Worm (Caenorhabditis elegans) whole organism, L4 larva: ENCODE data around the gene ada-2.

Experiments
- F26F4.8 ChIP-seq: fragments of 200-800 bp; sonication (Bioruptor generic); conservative IDR thresholded peaks from 2 replicates; pipeline ENCODE4 v1.3.6; 2022; ENCODE audit warnings: missing genetic modification characterization, missing compliant biosample characterization
- F44E2.7 ChIP-seq: fragments of 200-800 bp; sonication (Bioruptor generic); IDR thresholded peaks from 2 replicates; pipeline ENCODE4 v2.1.2; 2022; ENCODE audit warnings: missing genetic modification characterization, missing compliant biosample characterization
- R02D3.7 ChIP-seq: fragments of 150-350 bp; sonication (generic microtip); optimal IDR thresholded peaks from 3 replicates; lab custom pipeline; 2014; ENCODE audit warnings: missing biosample characterization, missing genetic modification characterization
- T20F7.1 ChIP-seq: fragments of 200-800 bp; sonication (Bioruptor generic); optimal IDR thresholded peaks from 2 replicates; lab custom pipeline; 2018; ENCODE audit warnings: mild to moderate bottlenecking, missing genetic modification characterization, missing compliant biosample characterization
- T26A8.4 ChIP-seq: fragments of 200-800 bp; sonication (Bioruptor generic); IDR thresholded peaks from 2 replicates; pipeline ENCODE4 v1.3.6; 2022; ENCODE audit warnings: missing genetic modification characterization, missing compliant biosample characterization
- Y48G9A.11 ChIP-seq: fragments of 200-800 bp; sonication (Bioruptor generic); IDR thresholded peaks from 2 replicates; pipeline ENCODE4 v1.3.6; 2022; ENCODE audit warnings: missing genetic modification reagents, missing genetic modification characterization, missing compliant biosample characterization
- Y5F2A.4 ChIP-seq: fragments of 200-800 bp; sonication (Bioruptor generic); optimal IDR thresholded peaks from 2 replicates; lab custom pipeline; 2018; ENCODE audit warnings: mild to moderate bottlenecking, missing genetic modification characterization, missing compliant biosample characterization
- Y75B8A.6 ChIP-seq: fragments of 200-800 bp; sonication (Bioruptor generic); IDR thresholded peaks from 2 replicates; pipeline ENCODE4 v1.3.6; 2022; ENCODE audit warnings: missing genetic modification reagents, missing genetic modification characterization, missing compliant biosample characterization
- ZK337.2 ChIP-seq: fragments of 200-800 bp; sonication (Bioruptor generic); IDR thresholded peaks from 2 replicates; pipeline ENCODE4 v1.3.6; 2022; ENCODE audit warnings: missing genetic modification reagents, missing genetic modification characterization, missing compliant biosample characterization
- aha-1 ChIP-seq: fragments of 150-350 bp; peaks from one replicate; lab custom pipeline; 2014; ENCODE audit warnings: missing biosample characterization, missing genetic modification characterization
- ceh-20 ChIP-seq: fragments of 200-800 bp; sonication (Bioruptor generic); IDR thresholded peaks from 2 replicates; pipeline ENCODE4 v1.3.6; 2022; ENCODE audit warnings: missing genetic modification reagents, missing genetic modification characterization, missing compliant biosample characterization
- ceh-28 ChIP-seq: fragments of 150-350 bp; optimal IDR thresholded peaks from 2 replicates; lab custom pipeline; 2014; ENCODE audit warnings: missing biosample characterization, missing genetic modification reagents, missing genetic modification characterization
- ceh-44 ChIP-seq: fragments of 200-800 bp; sonication (Bioruptor generic); IDR thresholded peaks from 2 replicates; pipeline ENCODE4 v1.3.6; 2022; ENCODE audit warnings: missing genetic modification reagents, missing genetic modification characterization, missing compliant biosample characterization
- ceh-62 ChIP-seq: sonication (generic microtip); optimal IDR thresholded peaks from 2 replicates; lab custom pipeline; 2017; ENCODE audit warnings: missing biosample characterization, missing genetic modification characterization
- cey-2 ChIP-seq: sonication (generic microtip); optimal IDR thresholded peaks from 3 replicates; lab custom pipeline; 2017; ENCODE audit warnings: missing genetic modification characterization, mild to moderate bottlenecking, missing compliant biosample characterization, antibody characterized with exemption, borderline replicate concordance; ENCODE audit not compliant: insufficient read depth
- ctbp-1 ChIP-seq: fragments of 200-800 bp; sonication (Bioruptor generic); IDR thresholded peaks from 2 replicates; pipeline ENCODE4 v1.3.6; 2022; ENCODE audit warnings: missing genetic modification reagents, missing genetic modification characterization, missing compliant biosample characterization
- daf-12 ChIP-seq: fragments of 150-350 bp; optimal IDR thresholded peaks from 2 replicates; lab custom pipeline; 2014; ENCODE audit warnings: missing biosample characterization, missing genetic modification reagents, missing genetic modification characterization
- daf-19 ChIP-seq: fragments of 200-800 bp; sonication (Bioruptor generic); conservative IDR thresholded peaks from 2 replicates; pipeline ENCODE4 v1.3.6; 2022; ENCODE audit warnings: missing genetic modification characterization, missing compliant biosample characterization
- dmd-6 ChIP-seq: fragments of 200-800 bp; sonication (Bioruptor generic); IDR thresholded peaks from 2 replicates; pipeline ENCODE4 v1.3.6; 2022; ENCODE audit warnings: missing genetic modification reagents, missing genetic modification characterization, missing compliant biosample characterization
- dmd-9 ChIP-seq: fragments of 200-800 bp; sonication (Bioruptor generic); IDR thresholded peaks from 2 replicates; pipeline ENCODE4 v1.3.6; 2022; ENCODE audit warnings: missing genetic modification reagents, missing genetic modification characterization, missing compliant biosample characterization
- dpl-1 ChIP-seq: fragments of 150-350 bp; optimal IDR thresholded peaks from 2 replicates; lab custom pipeline; 2014; ENCODE audit warnings: missing biosample characterization, missing genetic modification reagents, missing genetic modification characterization
- duxl-1 ChIP-seq: sonication (generic microtip); optimal IDR thresholded peaks from 2 replicates; lab custom pipeline; 2016; ENCODE audit warnings: mild to moderate bottlenecking, missing genetic modification characterization, moderate library complexity, missing compliant biosample characterization; ENCODE audit not compliant: poor library complexity
- egl-27 ChIP-seq: sonication (generic microtip); optimal IDR thresholded peaks from 3 replicates; lab custom pipeline; 2017; ENCODE audit warnings: missing biosample characterization, missing genetic modification reagents, missing genetic modification characterization
- egl-43 ChIP-seq: fragments of 200-800 bp; sonication (Bioruptor generic); IDR thresholded peaks from 2 replicates; pipeline ENCODE4 v1.3.6; 2022; ENCODE audit warnings: missing genetic modification reagents, missing genetic modification characterization, missing compliant biosample characterization
- fkh-10 ChIP-seq: fragments of 150-350 bp; optimal IDR thresholded peaks from 2 replicates; lab custom pipeline; 2014; ENCODE audit warnings: missing biosample characterization, missing genetic modification reagents, missing genetic modification characterization
- gei-8 ChIP-seq: fragments of 200-800 bp; sonication (Bioruptor generic); optimal IDR thresholded peaks from 2 replicates; lab custom pipeline; 2018; ENCODE audit warnings: mild to moderate bottlenecking, missing genetic modification characterization, missing compliant biosample characterization
- hlh-11 ChIP-seq: fragments of 200-800 bp; sonication (Bioruptor generic); optimal IDR thresholded peaks from 2 replicates; lab custom pipeline; 2018; ENCODE audit warnings: mild to moderate bottlenecking, missing genetic modification characterization, missing compliant biosample characterization
- hlh-30 ChIP-seq: sonication (generic microtip); optimal IDR thresholded peaks from 2 replicates; lab custom pipeline; 2017; ENCODE audit warnings: antibody characterized with exemption, mild to moderate bottlenecking, missing genetic modification characterization, missing compliant biosample characterization; ENCODE audit not compliant: insufficient read depth
- lin-13 ChIP-seq: fragments of 150-350 bp; optimal IDR thresholded peaks from 2 replicates; lab custom pipeline; 2014; ENCODE audit warnings: missing biosample characterization, missing genetic modification reagents, missing genetic modification characterization
- lin-15B ChIP-seq: fragments of 150-350 bp; sonication (generic microtip); optimal IDR thresholded peaks from 3 replicates; lab custom pipeline; 2014; ENCODE audit warnings: missing biosample characterization, missing genetic modification characterization
- lin-29 ChIP-seq: fragments of 200-800 bp; sonication (Bioruptor generic); IDR thresholded peaks from 2 replicates; pipeline ENCODE4 v1.3.6; 2022; ENCODE audit warnings: missing genetic modification reagents, missing genetic modification characterization, missing compliant biosample characterization
- lsy-2 ChIP-seq, 2 experiments: fragments of 150-350 bp in 1 of 2; sonication (generic microtip) in 1 of 2; optimal IDR thresholded peaks; 2 replicates each; lab custom pipeline; 2014 to 2017; ENCODE audit warnings: missing biosample characterization in 2 of 2, missing genetic modification characterization in 2 of 2
- madf-5 ChIP-seq, 2 experiments: fragments of 200-800 bp; sonication (Bioruptor generic); IDR thresholded peaks; 2 replicates each; pipeline ENCODE4 v1.3.6; 2022; ENCODE audit warnings: missing compliant biosample characterization in 2 of 2, missing genetic modification characterization in 2 of 2
- mdt-29 ChIP-seq: fragments of 200-800 bp; sonication (Bioruptor generic); IDR thresholded peaks from 2 replicates; pipeline ENCODE4 v1.3.6; 2022; ENCODE audit warnings: missing genetic modification reagents, missing genetic modification characterization, missing compliant biosample characterization
- mxl-2 ChIP-seq: fragments of 200-800 bp; sonication (Bioruptor generic); conservative IDR thresholded peaks from 2 replicates; pipeline ENCODE4 v1.3.6; 2022; ENCODE audit warnings: missing genetic modification reagents, missing genetic modification characterization, missing compliant biosample characterization
- nhr-10 ChIP-seq: fragments of 150-350 bp; optimal IDR thresholded peaks from 2 replicates; lab custom pipeline; 2014; ENCODE audit warnings: missing biosample characterization, missing genetic modification characterization
- nhr-102 ChIP-seq: sonication (generic microtip); optimal IDR thresholded peaks from 2 replicates; lab custom pipeline; 2016; ENCODE audit warnings: mild to moderate bottlenecking, missing genetic modification characterization, moderate library complexity, missing compliant biosample characterization
- nhr-28 ChIP-seq: fragments of 150-350 bp; optimal IDR thresholded peaks from 2 replicates; lab custom pipeline; 2014; ENCODE audit warnings: missing biosample characterization, missing genetic modification characterization
- nhr-42 ChIP-seq: fragments of 200-800 bp; sonication (Bioruptor generic); IDR thresholded peaks from 2 replicates; pipeline ENCODE4 v1.3.6; 2022; ENCODE audit warnings: missing genetic modification characterization, missing compliant biosample characterization
- nhr-48 ChIP-seq: sonication (generic microtip); optimal IDR thresholded peaks from 2 replicates; lab custom pipeline; 2016; ENCODE audit warnings: mild to moderate bottlenecking, missing genetic modification characterization, missing compliant biosample characterization
- pha-4 ChIP-seq, 2 experiments: fragments of 150-350 bp in 1 of 2; fragments of 200-800 bp in 1 of 2; sonication (Bioruptor generic) in 1 of 2; IDR thresholded peaks in 1 of 2; optimal IDR thresholded peaks in 1 of 2; 2 replicates each; pipeline versions ENCODE4 v1.3.6 to Lab custom; 2014 to 2022; ENCODE audit warnings: missing genetic modification characterization in 2 of 2, missing genetic modification reagents in 2 of 2, missing biosample characterization in 1 of 2, missing compliant biosample characterization in 1 of 2
- php-3 ChIP-seq: fragments of 200-800 bp; sonication (Bioruptor generic); IDR thresholded peaks from 2 replicates; pipeline ENCODE4 v1.3.6; 2022; ENCODE audit warnings: missing genetic modification reagents, missing genetic modification characterization, missing compliant biosample characterization
- saeg-2 ChIP-seq: fragments of 200-800 bp; sonication (Bioruptor generic); IDR thresholded peaks from 2 replicates; pipeline ENCODE4 v1.3.6; 2022; ENCODE audit warnings: missing genetic modification reagents, missing genetic modification characterization, missing compliant biosample characterization
- snpc-1.2 ChIP-seq: fragments of 200-800 bp; sonication (Bioruptor generic); IDR thresholded peaks from 2 replicates; pipeline ENCODE4 v1.3.6; 2022; ENCODE audit warnings: missing genetic modification reagents, missing genetic modification characterization, missing compliant biosample characterization
- spr-3 ChIP-seq: fragments of 200-800 bp; sonication (Bioruptor generic); optimal IDR thresholded peaks from 2 replicates; lab custom pipeline; 2018; ENCODE audit warnings: mild to moderate bottlenecking, missing genetic modification characterization, missing compliant biosample characterization
- tag-97 ChIP-seq: fragments of 200-800 bp; sonication (Bioruptor generic); IDR thresholded peaks from 2 replicates; pipeline ENCODE4 v1.3.6; 2022; ENCODE audit warnings: missing genetic modification characterization, missing compliant biosample characterization
- tra-1 ChIP-seq: fragments of 200-800 bp; sonication (Bioruptor generic); IDR thresholded peaks from 2 replicates; pipeline ENCODE4 v1.3.6; 2022; ENCODE audit warnings: missing genetic modification reagents, missing genetic modification characterization, missing compliant biosample characterization
- vab-7 ChIP-seq: fragments of 200-800 bp; sonication (Bioruptor generic); IDR thresholded peaks from 2 replicates; pipeline ENCODE4 v1.3.6; 2022; ENCODE audit warnings: missing genetic modification reagents, missing genetic modification characterization, missing compliant biosample characterization
- zag-1 ChIP-seq: fragments of 150-350 bp; optimal IDR thresholded peaks from 2 replicates; lab custom pipeline; 2014; ENCODE audit warnings: missing biosample characterization, missing genetic modification characterization
- zfp-2 ChIP-seq: sonication (generic microtip); optimal IDR thresholded peaks from 2 replicates; lab custom pipeline; 2016; ENCODE audit warnings: mild to moderate bottlenecking, missing genetic modification characterization, missing compliant biosample characterization
- zfp-3 ChIP-seq: fragments of 200-800 bp; sonication (Bioruptor generic); conservative IDR thresholded peaks from 2 replicates; pipeline ENCODE4 v1.3.6; 2022; ENCODE audit warnings: missing genetic modification reagents, missing genetic modification characterization, missing compliant biosample characterization

ada-2 gene

DNA sequence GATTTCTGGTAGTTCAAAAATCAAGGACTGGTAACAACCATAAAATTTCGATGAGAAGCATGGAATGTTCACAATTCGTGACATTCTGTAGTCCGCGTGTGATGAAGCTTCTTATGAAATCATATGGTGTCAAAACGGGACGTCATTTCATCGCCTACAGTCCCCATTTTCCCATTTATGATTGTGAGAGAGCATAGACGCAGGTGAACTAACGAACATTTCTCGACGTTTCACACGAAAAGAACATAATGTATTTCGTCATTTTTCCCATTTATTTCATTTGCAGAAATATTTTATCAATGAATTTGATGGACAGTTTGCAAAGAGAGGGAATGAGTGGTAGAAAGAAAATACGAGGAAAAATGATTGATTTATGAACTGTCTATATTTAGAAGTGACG, 35.1 kb downstream of the ada-2 start (continued):
- TF ChIP-seq lin-13 (no peak), daf-12 (no peak), zfp-3 (GFP tag; lab: Robert Waterston, UW) (no peak), php-3 (GFP tag; lab: Robert Waterston, UW) (peak; percentile 63; the same call in 1 of the 2 replicates), ceh-44 (no peak), nhr-102 (tag; lab: Kevin White, UChicago) (no peak), saeg-2 (GFP tag; lab: Robert Waterston, UW) (no peak), ctbp-1 (GFP tag; lab: Robert Waterston, UW) (no peak), R02D3.7 (tag; lab: Kevin White, UChicago) (no peak), duxl-1 (tag; lab: Kevin White, UChicago) (no peak), vab-7 (GFP tag; lab: Robert Waterston, UW) (no peak), nhr-48 (tag; lab: Kevin White, UChicago) (no peak), T26A8.4 (GFP tag; lab: Robert Waterston, UW) (no peak), cey-2 (peak; percentile 10), ceh-28 (tag; lab: Kevin White, UChicago) (no peak), dpl-1 (GFP tag; lab: Kevin White, UChicago) (no peak), hlh-30 (tag; lab: Kevin White, UChicago) (peak; percentile 53), aha-1 (tag; lab: Kevin White, UChicago) (no peak), F26F4.8 (GFP tag; lab: Robert Waterston, UW) (no peak), pha-4 (GFP tag; IDR thresholded peaks at IDR 0.05; lab: Robert Waterston, UW) (no peak), pha-4 (tag; optimal IDR thresholded peaks at IDR 0.05; lab: Kevin White, UChicago) (no peak), ceh-20 (GFP tag; lab: Robert Waterston, UW) (peak; percentile 70), egl-43 (no peak), lsy-2 (tag; optimal IDR thresholded peaks at IDR 0.05; lab: Kevin White, UChicago) (peak in 1 of 2 experiments; percentile 1), ZK337.2 (GFP tag; lab: Robert Waterston, UW) (no peak), mxl-2 (no peak), tag-97 (no peak), nhr-10 (tag; lab: Kevin White, UChicago) (no peak), mdt-29 (GFP tag; lab: Robert Waterston, UW) (no peak), lin-29 (GFP tag; lab: Robert Waterston, UW) (no peak), T20F7.1 (GFP tag; lab: Kevin White, UChicago) (no peak), dmd-9 (GFP tag; lab: Robert Waterston, UW) (no peak), lin-15B (tag; lab: Kevin White, UChicago) (no peak), egl-27 (tag; lab: Kevin White, UChicago) (no peak), Y48G9A.11 (GFP tag; lab: Robert Waterston, UW) (no peak), F44E2.7 (GFP tag; lab: Robert Waterston, UW) (no peak), madf-5 (GFP tag; IDR thresholded peaks at IDR 0.05; lab: Robert Waterston, UW) (no peak), dmd-6 (GFP tag; lab: Robert Waterston, UW) (peak; percentile 90), zag-1 (tag; lab: Kevin White, UChicago) (no peak), hlh-11 (tag; lab: Kevin White, UChicago) (peak; percentile 37), Y75B8A.6 (GFP tag; lab: Robert Waterston, UW) (no peak), snpc-1.2 (no peak), nhr-42 (no peak), nhr-28 (tag; lab: Kevin White, UChicago) (peak; percentile 78), tra-1 (GFP tag; lab: Robert Waterston, UW) (peak; percentile 71; the same call in 1 of the 2 replicates), spr-3 (no peak), zfp-2 (tag; lab: Kevin White, UChicago) (no peak), daf-19 (GFP tag; lab: Robert Waterston, UW) (no peak), Y5F2A.4 (GFP tag; lab: Kevin White, UChicago) (no peak), gei-8 (GFP tag; lab: Kevin White, UChicago) (peak; percentile 9), fkh-10 (GFP tag; lab: Kevin White, UChicago) (no peak), ceh-62 (tag; lab: Kevin White, UChicago) (no peak)
